Worm (Caenorhabditis elegans) whole organism, young adult: ENCODE measurements around the gene R09E12.9.

ENCODE experiments used
- dox-1 ChIP-seq: fragments of 200-800 bp; sonication (Bioruptor generic); IDR thresholded peaks from 2 replicates; pipeline ENCODE4 v1.3.6; 2022; ENCODE audit warnings: missing genetic modification reagents, missing genetic modification characterization, missing compliant biosample characterization
- dpl-1 ChIP-seq: fragments of 150-350 bp; optimal IDR thresholded peaks from 2 replicates; lab custom pipeline; 2014; ENCODE audit warnings: missing biosample characterization, missing genetic modification reagents, missing genetic modification characterization
- nfyb-1 ChIP-seq: fragments of 200-800 bp; sonication (Bioruptor generic); IDR thresholded peaks from 2 replicates; pipeline ENCODE4 v1.3.6; 2022; ENCODE audit warnings: missing genetic modification reagents, missing genetic modification characterization, missing compliant biosample characterization
- somi-1 ChIP-seq: fragments of 200-800 bp; sonication (Bioruptor generic); optimal IDR thresholded peaks from 2 replicates; lab custom pipeline; 2018; ENCODE audit warnings: mild to moderate bottlenecking, missing genetic modification characterization, missing compliant biosample characterization

- TF ChIP-seq somi-1 (GFP tag; lab: Kevin White, UChicago) = no peak
- TF ChIP-seq dox-1 = no peak
- no peak for TF ChIP-seq dpl-1 (GFP tag; lab: Kevin White, UChicago)
- TF ChIP-seq nfyb-1 (GFP tag; lab: Robert Waterston, UW) = no peak
These were observed 35.7 kb downstream of the R09E12.9 start, which contains the start of gene R13D11.10 for ce11 chrV:813101-813500.
